Worm (Caenorhabditis elegans) whole organism, midembryonic: Measurements from ENCODE around the gene srz-64.

Source experiments
- T22C8.4 ChIP-seq: fragments of 200-800 bp; sonication (Bioruptor generic); IDR thresholded peaks from 2 replicates; pipeline ENCODE4 v1.3.6; 2022; ENCODE audit warnings: missing genetic modification characterization, missing compliant biosample characterization
- cog-1 ChIP-seq: sonication (generic microtip); optimal IDR thresholded peaks from 2 replicates; lab custom pipeline; 2016; ENCODE audit warnings: missing genetic modification characterization, missing compliant biosample characterization
- flt-1 ChIP-seq: fragments of 200-800 bp; sonication (Bioruptor generic); IDR thresholded peaks from 2 replicates; pipeline ENCODE4 v1.3.6; 2022; ENCODE audit warnings: missing genetic modification characterization, missing compliant biosample characterization
- klf-2 ChIP-seq: fragments of 200-800 bp; sonication (Bioruptor generic); conservative IDR thresholded peaks from 2 replicates; pipeline ENCODE4 v1.3.6; 2022; ENCODE audit warnings: missing genetic modification reagents, missing genetic modification characterization, missing compliant biosample characterization
- med-1 ChIP-seq: sonication (generic microtip); optimal IDR thresholded peaks from 2 replicates; lab custom pipeline; 2017; ENCODE audit warnings: missing genetic modification characterization, mild to moderate bottlenecking, missing compliant biosample characterization, antibody characterized with exemption, missing genetic modification reagents; ENCODE audit not compliant: insufficient read depth
- ref-1 ChIP-seq: fragments of 200-800 bp; sonication (Bioruptor generic); conservative IDR thresholded peaks from 2 replicates; pipeline ENCODE4 v1.3.6; 2022; ENCODE audit warnings: missing genetic modification reagents, missing genetic modification characterization, missing compliant biosample characterization
- tab-1 ChIP-seq: fragments of 200-800 bp; sonication (Bioruptor generic); IDR thresholded peaks from 2 replicates; pipeline ENCODE4 v1.3.6; 2022; ENCODE audit warnings: missing genetic modification characterization, missing compliant biosample characterization
- ztf-23 ChIP-seq: fragments of 200-800 bp; sonication (Bioruptor generic); IDR thresholded peaks from 2 replicates; pipeline ENCODE4 v1.3.6; 2022; ENCODE audit warnings: missing genetic modification reagents, missing genetic modification characterization, missing compliant biosample characterization
- ztf-29 ChIP-seq: fragments of 200-800 bp; sonication (Bioruptor generic); IDR thresholded peaks from 2 replicates; pipeline ENCODE4 v1.3.6; 2022; ENCODE audit warnings: missing genetic modification reagents, missing genetic modification characterization, missing compliant biosample characterization

The srz-64 gene

DNA sequence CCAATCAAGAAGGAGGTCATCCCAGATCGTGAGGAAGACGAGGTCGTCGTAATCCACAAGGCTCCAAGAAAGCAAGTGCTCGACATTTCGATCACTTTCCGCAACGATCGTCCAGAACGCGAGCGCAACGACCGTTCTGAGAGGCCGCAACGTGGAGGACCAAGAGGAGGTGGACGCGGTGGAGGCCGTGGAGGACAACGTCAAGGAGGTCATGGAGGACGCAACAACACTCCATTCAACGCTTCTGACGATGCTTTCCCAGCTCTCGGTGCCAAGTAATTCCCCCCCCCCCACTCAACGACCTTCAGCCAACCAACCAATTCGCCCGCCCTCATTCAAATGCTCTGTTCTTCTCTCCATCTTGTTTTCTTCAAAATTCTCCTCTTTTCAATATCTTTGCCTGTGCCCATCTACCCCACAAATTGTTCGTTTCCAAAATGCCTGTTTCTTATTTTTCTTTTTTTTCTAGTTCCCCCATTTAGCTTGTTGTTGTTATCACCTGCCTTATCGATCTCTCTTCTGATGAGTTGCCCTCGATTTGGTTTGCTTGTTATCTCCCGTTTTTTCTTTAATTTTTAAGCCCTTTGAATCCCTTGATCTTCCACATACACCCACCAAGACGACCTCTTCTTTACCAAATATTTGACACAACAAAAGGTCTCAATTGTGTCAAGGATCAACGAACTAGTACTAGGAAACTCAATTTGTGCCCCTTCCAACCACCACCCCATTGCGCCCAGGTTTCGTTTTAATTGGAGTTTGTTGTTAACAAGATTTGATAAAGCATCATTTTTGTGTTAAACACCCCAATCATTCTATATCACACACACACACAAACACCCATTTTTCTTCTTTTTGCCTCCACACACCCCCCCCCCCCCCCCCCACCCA, 29.5 kb upstream of the srz-64 start:
- TF ChIP-seq flt-1 (GFP tag; lab: Robert Waterston, UW): no peak
- no peak for TF ChIP-seq ztf-23 (GFP tag; lab: Robert Waterston, UW)
- TF ChIP-seq med-1 (GFP tag; lab: Kevin White, UChicago): no peak
- TF ChIP-seq tab-1 (GFP tag; lab: Robert Waterston, UW): no peak
- no peak for TF ChIP-seq T22C8.4 (GFP tag; lab: Robert Waterston, UW)
- TF ChIP-seq klf-2 (GFP tag; lab: Robert Waterston, UW): no peak
- TF ChIP-seq ztf-29 (GFP tag; lab: Robert Waterston, UW): no peak
- TF ChIP-seq ref-1 (GFP tag; lab: Robert Waterston, UW): no peak
- no peak for TF ChIP-seq cog-1 (tag; lab: Kevin White, UChicago)

- TF ChIP-seq klf-2 (GFP tag; lab: Robert Waterston, UW) (no peak), ztf-29 (GFP tag; lab: Robert Waterston, UW) (no peak), T22C8.4 (GFP tag; lab: Robert Waterston, UW) (peak; percentile 53; the same call in 1 of the 2 replicates)
Measured at ce11 chrII:1320987-1321807, 28.1 kb upstream of the srz-64 start, which contains the start of gene vig-1. TSS of gene vig-1 (plus strand) at chrII:1321037.

ce11 chrII:1320412-1320811, 27.4 kb upstream of the srz-64 start:
- TF ChIP-seq ztf-29 (GFP tag; lab: Robert Waterston, UW) (0 out of 2 replicates have a peak, but pooled peaks have one; percentile 16), tab-1 (GFP tag; lab: Robert Waterston, UW) (peak; percentile 69; the same call in 1 of the 2 replicates), klf-2 (GFP tag; lab: Robert Waterston, UW) (peak; percentile 47; the same call in 1 of the 2 replicates), T22C8.4 (GFP tag; lab: Robert Waterston, UW) (peak; percentile 69), cog-1 (tag; lab: Kevin White, UChicago) (peak; percentile 80), flt-1 (GFP tag; lab: Robert Waterston, UW) (peak; percentile 86), med-1 (GFP tag; lab: Kevin White, UChicago) (no peak), ref-1 (GFP tag; lab: Robert Waterston, UW) (0 out of 2 replicates have a peak, but pooled peaks have one; percentile 19), ztf-23 (GFP tag; lab: Robert Waterston, UW) (peak; percentile 92)

ce11 chrII:1315245-1315644, 22.2 kb upstream of the srz-64 start:
- TF ChIP-seq cog-1 (tag; lab: Kevin White, UChicago): no peak
- no peak for TF ChIP-seq T22C8.4 (GFP tag; lab: Robert Waterston, UW)
- no peak for TF ChIP-seq ztf-23 (GFP tag; lab: Robert Waterston, UW)
- TF ChIP-seq med-1 (GFP tag; lab: Kevin White, UChicago): no peak
- no peak for TF ChIP-seq ref-1 (GFP tag; lab: Robert Waterston, UW)
- no peak for TF ChIP-seq klf-2 (GFP tag; lab: Robert Waterston, UW)
- TF ChIP-seq ztf-29 (GFP tag; lab: Robert Waterston, UW): no peak
- no peak for TF ChIP-seq flt-1 (GFP tag; lab: Robert Waterston, UW)
- no peak for TF ChIP-seq tab-1 (GFP tag; lab: Robert Waterston, UW)

DNA sequence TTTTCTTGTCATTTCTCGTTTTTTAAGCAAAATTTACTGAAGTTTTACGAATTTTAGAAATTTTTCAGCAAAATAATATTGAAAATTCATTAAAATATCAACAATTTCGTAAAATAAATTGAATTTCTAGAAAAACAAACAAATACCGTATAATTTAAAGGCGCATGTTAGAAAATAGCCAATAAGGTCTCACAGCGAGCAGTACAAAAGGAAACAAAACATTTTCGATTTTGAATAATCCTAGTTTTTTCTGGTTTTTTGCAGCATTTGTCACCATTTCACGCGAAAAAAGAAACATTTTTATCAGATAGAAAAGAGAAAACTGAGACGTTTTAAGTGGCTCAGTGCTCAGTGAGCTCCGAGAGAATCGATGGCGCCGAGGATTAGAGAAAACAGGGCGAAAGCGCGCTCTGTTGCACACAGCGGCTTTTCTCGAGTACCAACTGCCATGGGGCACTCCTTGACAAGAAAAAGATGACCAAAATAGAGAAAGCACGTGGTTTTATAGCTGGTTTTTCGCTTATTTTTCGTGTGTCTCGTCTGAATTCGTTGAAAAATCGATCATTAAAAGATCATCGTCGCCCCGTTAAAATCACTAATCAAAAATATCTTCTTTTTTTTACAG, 16.9 kb upstream of the srz-64 start, which contains the start of the genes alh-6 and fcho-1:
Gene alh-6, minus strand, starts transcription at position 242 of the 625 bp plus-strand sequence.
Gene fcho-1, plus strand, starts transcription at position 624 of the 625 bp plus-strand sequence.
- TF ChIP-seq ztf-23 (GFP tag; lab: Robert Waterston, UW): no peak
- no peak for TF ChIP-seq tab-1 (GFP tag; lab: Robert Waterston, UW)
- TF ChIP-seq med-1 (GFP tag; lab: Kevin White, UChicago): no peak
- TF ChIP-seq ref-1 (GFP tag; lab: Robert Waterston, UW): no peak
- no peak for TF ChIP-seq klf-2 (GFP tag; lab: Robert Waterston, UW)
- no peak for TF ChIP-seq cog-1 (tag; lab: Kevin White, UChicago)
- no peak for TF ChIP-seq T22C8.4 (GFP tag; lab: Robert Waterston, UW)
- TF ChIP-seq ztf-29 (GFP tag; lab: Robert Waterston, UW): no peak
- TF ChIP-seq flt-1 (GFP tag; lab: Robert Waterston, UW): no peak

DNA sequence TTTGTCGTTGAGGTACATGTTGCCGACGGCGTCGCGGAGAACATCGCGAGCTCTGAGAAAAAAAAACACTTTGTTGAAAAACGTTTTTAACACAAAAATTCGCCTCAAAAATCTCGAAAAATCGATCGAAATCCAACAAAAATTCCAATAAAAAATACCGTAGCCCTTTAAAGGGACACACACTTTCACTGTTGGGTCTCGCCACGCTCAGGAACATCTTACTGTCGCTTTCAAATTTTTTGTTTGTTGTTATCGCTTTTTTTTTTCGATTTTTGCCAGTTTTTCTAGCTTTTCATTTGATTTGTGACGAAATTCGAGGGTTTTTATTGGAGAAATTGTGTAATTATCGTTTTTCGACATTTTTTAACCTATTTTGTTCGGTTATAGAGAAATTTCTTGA, 13.5 kb upstream of the srz-64 start:
- TF ChIP-seq med-1 (GFP tag; lab: Kevin White, UChicago) (no peak), tab-1 (GFP tag; lab: Robert Waterston, UW) (no peak), flt-1 (GFP tag; lab: Robert Waterston, UW) (no peak)

DNA sequence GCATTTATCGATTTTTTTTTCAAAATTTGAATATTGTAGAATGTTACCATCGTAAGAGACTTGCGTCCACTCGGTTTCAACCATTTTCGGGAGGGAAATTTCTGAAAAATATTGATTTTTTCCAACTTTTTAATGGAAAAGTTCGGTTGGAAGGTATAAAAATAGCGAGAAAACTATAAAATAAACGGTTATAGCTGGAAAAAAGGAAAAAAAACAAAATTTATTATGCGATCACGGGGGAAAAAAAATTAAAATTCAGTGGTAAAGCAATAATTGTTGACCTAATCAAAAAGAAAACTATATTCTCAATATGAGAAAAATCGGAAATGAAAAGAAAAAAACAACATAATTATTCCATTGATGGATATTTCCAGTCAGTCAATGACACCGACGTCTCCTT, 13.0 kb upstream of the srz-64 start, which contains the start of gene emc-2:
Gene emc-2, minus strand, starts transcription at position 101 of the 400 bp plus-strand sequence.
- no peak for TF ChIP-seq flt-1 (GFP tag; lab: Robert Waterston, UW)
- no peak for TF ChIP-seq cog-1 (tag; lab: Kevin White, UChicago)
- no peak for TF ChIP-seq ref-1 (GFP tag; lab: Robert Waterston, UW)
- TF ChIP-seq ztf-23 (GFP tag; lab: Robert Waterston, UW): no peak
- TF ChIP-seq klf-2 (GFP tag; lab: Robert Waterston, UW): no peak
- TF ChIP-seq T22C8.4 (GFP tag; lab: Robert Waterston, UW): 0 out of 2 replicates have a peak, but pooled peaks have one; percentile 32
- TF ChIP-seq ztf-29 (GFP tag; lab: Robert Waterston, UW): no peak
- no peak for TF ChIP-seq med-1 (GFP tag; lab: Kevin White, UChicago)
